Fruit fly (Drosophila melanogaster) S2 (cell line): Measurements from ENCODE around the gene CDase.

Experiments
- CG8478 ChIP-seq: fragments of >200 bp; optimal IDR thresholded peaks from 2 replicates; lab custom pipeline; 2018
- CTCF ChIP-seq, 2 experiments: fragments of >200 bp; optimal IDR thresholded peaks; 2 replicates each; lab custom pipeline; 2018

Gene CDase

dm6 chr3R:30444946-30445345 is 14.4 kb upstream of the CDase start, which contains the start of gene Osi23:
Osi23 (minus strand) TSS chr3R:30445046.
- TF ChIP-seq CG8478 (lab: Kevin White, UChicago) (no peak), CTCF (optimal IDR thresholded peaks at IDR 0.05; lab: Kevin White, UChicago) (no peak)

dm6 chr3R:30449446-30449845 is 9.9 kb upstream of the CDase start:
- TF ChIP-seq CG8478 (lab: Kevin White, UChicago) (no peak), CTCF (optimal IDR thresholded peaks at IDR 0.05; lab: Kevin White, UChicago) (no peak)

dm6 chr3R:30450224-30450623 is 9.1 kb upstream of the CDase start:
- TF ChIP-seq CG8478 (lab: Kevin White, UChicago) (no peak), CTCF (optimal IDR thresholded peaks at IDR 0.05; lab: Kevin White, UChicago) (no peak)

dm6 chr3R:30450690-30451343 is 8.5 kb upstream of the CDase start:
- TF ChIP-seq CTCF (optimal IDR thresholded peaks at IDR 0.05; lab: Kevin White, UChicago) (no peak), CG8478 (lab: Kevin White, UChicago) (no peak)

dm6 chr3R:30453236-30453635 is 6.1 kb upstream of the CDase start:
- TF ChIP-seq CTCF (optimal IDR thresholded peaks at IDR 0.05; lab: Kevin White, UChicago) = no peak
- TF ChIP-seq CG8478 (lab: Kevin White, UChicago) = no peak

- no peak for TF ChIP-seq CG8478 (lab: Kevin White, UChicago)
- no peak for TF ChIP-seq CTCF (optimal IDR thresholded peaks at IDR 0.05; lab: Kevin White, UChicago)
These were observed 4.9 kb upstream of the CDase start for dm6 chr3R:30454442-30454841.

dm6 chr3R:30455817-30456544 is 3.3 kb upstream of the CDase start, which contains the start of gene aralar1:
aralar1 (minus strand) TSS chr3R:30455867.
- TF ChIP-seq CTCF (optimal IDR thresholded peaks at IDR 0.05; lab: Kevin White, UChicago) = peak in 1 of 2 experiments; percentile 64
- TF ChIP-seq CG8478 (lab: Kevin White, UChicago) = no peak

dm6 chr3R:30460187-30460586 is 866 bp downstream of the CDase start:
- TF ChIP-seq CTCF (optimal IDR thresholded peaks at IDR 0.05; lab: Kevin White, UChicago) (no peak), CG8478 (lab: Kevin White, UChicago) (no peak)

dm6 chr3R:30461608-30462243 is 2.4 kb downstream of the CDase start:
- no peak for TF ChIP-seq CG8478 (lab: Kevin White, UChicago)
- no peak for TF ChIP-seq CTCF (optimal IDR thresholded peaks at IDR 0.05; lab: Kevin White, UChicago)

dm6 chr3R:30464244-30464643 is 4.9 kb downstream of the CDase start:
- TF ChIP-seq CTCF (optimal IDR thresholded peaks at IDR 0.05; lab: Kevin White, UChicago) (no peak), CG8478 (lab: Kevin White, UChicago) (no peak)

dm6 chr3R:30465775-30466494 is 6.6 kb downstream of the CDase start, which contains the start of gene PH4alphaEFB:
PH4alphaEFB (plus strand) TSS chr3R:30466050.
- TF ChIP-seq CTCF (optimal IDR thresholded peaks at IDR 0.05; lab: Kevin White, UChicago) = no peak
- TF ChIP-seq CG8478 (lab: Kevin White, UChicago) = no peak

- TF ChIP-seq CG8478 (lab: Kevin White, UChicago) (no peak), CTCF (optimal IDR thresholded peaks at IDR 0.05; lab: Kevin White, UChicago) (no peak)
These were observed 7.2 kb downstream of the CDase start for dm6 chr3R:30466515-30466914.

- TF ChIP-seq CTCF (optimal IDR thresholded peaks at IDR 0.05; lab: Kevin White, UChicago) (peak; percentile 21 to 58), CG8478 (lab: Kevin White, UChicago) (no peak)
These were observed 7.7 kb downstream of the CDase start for dm6 chr3R:30467062-30467461.

- no peak for TF ChIP-seq CTCF (optimal IDR thresholded peaks at IDR 0.05; lab: Kevin White, UChicago)
- TF ChIP-seq CG8478 (lab: Kevin White, UChicago) = no peak
These were observed 11.4 kb downstream of the CDase start for dm6 chr3R:30470690-30471089.
